Worm (Caenorhabditis elegans) whole organism, early embryonic: ENCODE results near the gene C48B4.3.

ENCODE experiments used
- B0310.2 ChIP-seq: sonication (generic microtip); optimal IDR thresholded peaks from 2 replicates; lab custom pipeline; 2016; ENCODE audit warnings: mild to moderate bottlenecking, missing genetic modification characterization, missing compliant biosample characterization
- F13C5.2 ChIP-seq: sonication (generic microtip); optimal IDR thresholded peaks from 2 replicates; lab custom pipeline; 2017; ENCODE audit warnings: mild to moderate bottlenecking, missing genetic modification characterization, inconsistent platforms, missing compliant biosample characterization
- aly-1 ChIP-seq: sonication (generic microtip); optimal IDR thresholded peaks from 2 replicates; lab custom pipeline; 2016; ENCODE audit warnings: missing genetic modification characterization, missing compliant biosample characterization
- ama-1 ChIP-seq: fragments of 150-350 bp; optimal IDR thresholded peaks from 2 replicates; lab custom pipeline; 2014
- ceh-13 ChIP-seq: fragments of 200-800 bp; sonication (Bioruptor generic); optimal IDR thresholded peaks from 2 replicates; lab custom pipeline; 2018; ENCODE audit warnings: mild to moderate bottlenecking, missing genetic modification characterization, missing compliant biosample characterization
- ceh-36 ChIP-seq: sonication (generic microtip); optimal IDR thresholded peaks from 2 replicates; lab custom pipeline; 2016; ENCODE audit warnings: missing genetic modification characterization, inconsistent platforms, missing compliant biosample characterization
- ets-7 ChIP-seq: sonication (generic microtip); optimal IDR thresholded peaks from 2 replicates; lab custom pipeline; 2016; ENCODE audit warnings: missing genotype, missing genetic modification characterization, missing compliant biosample characterization
- flt-1 ChIP-seq: fragments of 200-800 bp; sonication (Bioruptor generic); IDR thresholded peaks from 2 replicates; pipeline ENCODE4 v1.3.6; 2022; ENCODE audit warnings: missing genetic modification characterization, missing compliant biosample characterization
- hmbx-1 ChIP-seq: sonication (generic microtip); optimal IDR thresholded peaks from 2 replicates; lab custom pipeline; 2016; ENCODE audit warnings: mild to moderate bottlenecking, missing genetic modification characterization, missing compliant biosample characterization
- hmg-4 ChIP-seq: fragments of 200-800 bp; sonication (Bioruptor generic); optimal IDR thresholded peaks from 2 replicates; lab custom pipeline; 2018; ENCODE audit warnings: mild to moderate bottlenecking, missing genetic modification characterization, missing compliant biosample characterization
- hnd-1 ChIP-seq: sonication (generic microtip); optimal IDR thresholded peaks from 2 replicates; lab custom pipeline; 2016; ENCODE audit warnings: missing genetic modification characterization, missing compliant biosample characterization
- pes-1 ChIP-seq: fragments of 200-800 bp; sonication (Bioruptor generic); IDR thresholded peaks from 2 replicates; pipeline ENCODE4 v1.3.6; 2022; ENCODE audit warnings: missing genetic modification reagents, missing genetic modification characterization, missing compliant biosample characterization
- scrt-1 ChIP-seq: fragments of 200-800 bp; sonication (Bioruptor generic); IDR thresholded peaks from 2 replicates; pipeline ENCODE4 v1.3.6; 2022; ENCODE audit warnings: missing genetic modification characterization, missing compliant biosample characterization
- sea-1 ChIP-seq: fragments of 200-800 bp; sonication (Bioruptor generic); conservative IDR thresholded peaks from 2 replicates; pipeline ENCODE4 v1.3.6; 2022; ENCODE audit warnings: missing genetic modification characterization, missing compliant biosample characterization
- tbx-11 ChIP-seq: fragments of 200-800 bp; sonication (Bioruptor generic); IDR thresholded peaks from 2 replicates; pipeline ENCODE4 v1.3.6; 2022; ENCODE audit warnings: missing genetic modification characterization, missing compliant biosample characterization
- tbx-37 ChIP-seq: fragments of 200-800 bp; sonication (Bioruptor generic); conservative IDR thresholded peaks from 2 replicates; pipeline ENCODE4 v1.3.6; 2022; ENCODE audit warnings: missing genetic modification reagents, missing genetic modification characterization, missing compliant biosample characterization
- tra-4 ChIP-seq: sonication (generic microtip); optimal IDR thresholded peaks from 2 replicates; lab custom pipeline; 2017; ENCODE audit warnings: missing genetic modification characterization, missing compliant biosample characterization

C48B4.3 gene

DNA sequence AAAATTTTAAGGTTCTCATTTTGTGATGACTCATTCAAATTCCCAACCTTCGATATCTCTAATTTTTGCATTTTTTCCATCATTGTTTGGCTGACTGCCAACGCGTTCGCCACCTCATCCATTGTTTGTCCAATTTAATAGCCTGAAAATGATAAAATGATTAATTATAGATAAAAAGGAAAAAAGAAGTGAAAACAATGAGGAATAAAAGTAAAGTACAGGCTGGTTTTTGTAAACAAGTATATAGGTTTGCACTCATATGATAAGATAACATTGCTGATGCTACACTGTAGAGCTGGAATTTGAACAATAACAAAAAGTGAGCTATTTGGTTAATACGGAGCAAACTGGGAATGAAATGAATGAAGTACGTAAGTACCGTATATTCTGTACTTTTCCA is at the start of gene C48B4.3:
Gene C48B4.3, minus strand, starts transcription at position 149 of the 400 bp plus-strand sequence.
- no peak for TF ChIP-seq hmbx-1 (tag; lab: Kevin White, UChicago)
- no peak for TF ChIP-seq scrt-1 (GFP tag; lab: Robert Waterston, UW)
- no peak for TF ChIP-seq sea-1 (GFP tag; lab: Robert Waterston, UW)
- no peak for TF ChIP-seq pes-1
- TF ChIP-seq ama-1 (lab: Kevin White, UChicago), result no peak
- no peak for TF ChIP-seq tbx-37 (GFP tag; lab: Robert Waterston, UW)
- no peak for TF ChIP-seq ceh-36 (tag; lab: Kevin White, UChicago)
- TF ChIP-seq ets-7 (tag; lab: Kevin White, UChicago), result no peak
- no peak for TF ChIP-seq hnd-1 (tag; lab: Kevin White, UChicago)
- no peak for TF ChIP-seq tbx-11
- no peak for TF ChIP-seq flt-1 (GFP tag; lab: Robert Waterston, UW)
- no peak for TF ChIP-seq B0310.2
- no peak for TF ChIP-seq tra-4
- TF ChIP-seq hmg-4, result no peak
- no peak for TF ChIP-seq aly-1
- TF ChIP-seq ceh-13, result no peak
- TF ChIP-seq F13C5.2 (tag; lab: Kevin White, UChicago), result no peak

DNA sequence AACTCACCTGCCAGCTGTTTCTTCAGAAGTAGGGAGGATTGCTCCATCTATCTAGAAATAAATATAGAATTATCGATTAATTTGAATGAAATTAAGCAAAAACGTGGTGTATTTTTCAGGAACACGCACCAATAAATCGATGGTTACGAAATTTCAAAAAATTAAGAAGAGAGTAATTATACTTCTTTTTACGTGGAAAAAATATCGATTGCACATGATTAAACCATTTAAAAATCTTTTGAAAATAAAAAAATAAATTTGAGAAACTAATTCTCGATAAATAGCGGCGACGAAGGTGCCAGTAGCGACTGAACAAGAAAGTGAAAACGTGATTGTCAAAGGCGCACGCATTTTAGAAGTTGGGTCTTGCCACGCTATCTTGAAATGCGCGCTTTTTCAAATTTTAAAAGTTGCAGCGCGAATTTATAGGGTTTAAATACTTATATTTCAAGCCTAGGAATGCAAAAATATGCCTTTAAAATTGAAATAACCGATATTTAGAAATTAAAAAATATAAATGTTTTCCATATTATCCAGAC is 49.0 kb upstream of the C48B4.3 start, which contains the start of gene ubc-7:
Gene ubc-7, minus strand, starts transcription at position 51 of the 539 bp plus-strand sequence.
- TF ChIP-seq scrt-1 (GFP tag; lab: Robert Waterston, UW) (no peak), F13C5.2 (tag; lab: Kevin White, UChicago) (peak; percentile 56)

DNA sequence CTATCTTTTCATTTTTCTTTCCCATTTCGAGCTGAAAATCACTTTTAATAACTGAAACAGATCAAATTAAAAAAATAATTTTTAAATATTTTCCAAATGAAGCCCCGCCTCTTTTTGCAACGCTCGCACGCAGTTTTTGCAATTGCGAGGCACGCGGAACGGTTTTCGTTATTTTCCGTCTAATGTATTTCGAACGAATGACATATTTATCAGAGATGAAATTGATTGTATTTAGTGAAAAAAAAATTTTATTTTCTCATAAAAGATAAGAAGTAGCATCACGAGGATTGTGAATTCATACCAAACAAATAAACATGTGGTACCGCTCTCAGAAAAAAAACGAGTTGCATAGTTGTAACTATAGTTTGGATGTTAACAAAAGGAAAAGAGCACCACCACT is 47.7 kb upstream of the C48B4.3 start, which contains the start of gene rpac-19:
Gene rpac-19, minus strand, starts transcription at position 31 of the 400 bp plus-strand sequence.
- TF ChIP-seq ceh-36 (tag; lab: Kevin White, UChicago), result peak; percentile 53
- no peak for TF ChIP-seq aly-1
- TF ChIP-seq tbx-37 (GFP tag; lab: Robert Waterston, UW), result peak; percentile 50; the same call in 1 of the 2 replicates
- peak; percentile 49 for TF ChIP-seq ceh-13
- peak; percentile 73 for TF ChIP-seq pes-1
- peak; percentile 61; the same call in 1 of the 2 replicates for TF ChIP-seq flt-1 (GFP tag; lab: Robert Waterston, UW)
- no peak for TF ChIP-seq ets-7 (tag; lab: Kevin White, UChicago)
- TF ChIP-seq hmg-4, result peak; percentile 13
- TF ChIP-seq hnd-1 (tag; lab: Kevin White, UChicago), result peak; percentile 23
- TF ChIP-seq tra-4, result no peak
- peak; percentile 70 for TF ChIP-seq F13C5.2 (tag; lab: Kevin White, UChicago)
- 0 out of 2 replicates have a peak, but pooled peaks have one; percentile 57 for TF ChIP-seq sea-1 (GFP tag; lab: Robert Waterston, UW)
- peak; percentile 69; the same call in 1 of the 2 replicates for TF ChIP-seq scrt-1 (GFP tag; lab: Robert Waterston, UW)
- TF ChIP-seq B0310.2, result no peak
- TF ChIP-seq tbx-11, result no peak
- peak; percentile 44 for TF ChIP-seq hmbx-1 (tag; lab: Kevin White, UChicago)

DNA sequence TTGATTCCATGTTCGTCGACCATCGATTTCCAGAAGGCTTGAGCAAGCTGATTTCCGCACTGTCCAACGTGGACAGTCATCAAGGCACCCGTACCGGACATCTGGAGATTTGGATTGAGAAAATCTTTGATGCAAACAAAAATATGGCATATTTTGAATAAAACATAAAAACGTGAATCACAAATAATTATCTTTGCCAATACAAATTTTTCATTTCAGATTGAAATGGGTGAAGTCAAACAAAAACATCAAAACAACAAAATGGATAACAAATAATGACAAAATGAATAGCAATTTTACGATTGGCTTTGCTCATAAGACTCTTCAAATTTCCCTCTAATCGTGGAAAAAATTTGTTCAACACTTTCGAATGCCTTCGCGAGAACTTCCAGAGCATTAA is 46.9 kb upstream of the C48B4.3 start, which contains the start of gene tbg-1:
Gene tbg-1, minus strand, starts transcription at position 101 of the 400 bp plus-strand sequence.
- TF ChIP-seq ama-1 (lab: Kevin White, UChicago), result no peak
- TF ChIP-seq tbx-37 (GFP tag; lab: Robert Waterston, UW), result no peak
- no peak for TF ChIP-seq tra-4
- TF ChIP-seq tbx-11, result no peak
- TF ChIP-seq hnd-1 (tag; lab: Kevin White, UChicago), result no peak
- no peak for TF ChIP-seq hmg-4
- TF ChIP-seq ceh-13, result no peak

DNA sequence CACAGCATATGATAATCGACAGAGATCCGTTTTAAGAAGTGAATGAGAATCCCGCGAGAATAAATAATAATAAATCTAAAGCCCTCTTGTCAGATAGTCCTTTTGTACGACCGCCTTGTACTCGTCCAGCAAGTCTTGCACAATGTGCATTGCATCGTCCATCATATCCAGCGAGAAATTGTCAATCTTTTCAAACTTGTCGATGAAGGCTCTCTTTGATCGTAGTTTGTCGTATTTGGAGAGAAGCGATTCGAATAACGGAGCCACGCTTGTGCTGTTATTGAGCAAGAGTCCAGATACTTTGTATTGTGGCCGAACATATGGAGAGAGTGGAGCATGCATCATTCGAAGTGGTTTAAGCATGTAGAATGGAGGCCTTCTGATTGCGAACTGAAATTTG is 44.4 kb upstream of the C48B4.3 start:
- TF ChIP-seq tbx-11 (no peak), hmbx-1 (tag; lab: Kevin White, UChicago) (no peak), hnd-1 (tag; lab: Kevin White, UChicago) (no peak), B0310.2 (no peak), ceh-36 (tag; lab: Kevin White, UChicago) (no peak), ama-1 (lab: Kevin White, UChicago) (no peak), tbx-37 (GFP tag; lab: Robert Waterston, UW) (no peak), ceh-13 (no peak), pes-1 (no peak), aly-1 (no peak), tra-4 (no peak)

DNA sequence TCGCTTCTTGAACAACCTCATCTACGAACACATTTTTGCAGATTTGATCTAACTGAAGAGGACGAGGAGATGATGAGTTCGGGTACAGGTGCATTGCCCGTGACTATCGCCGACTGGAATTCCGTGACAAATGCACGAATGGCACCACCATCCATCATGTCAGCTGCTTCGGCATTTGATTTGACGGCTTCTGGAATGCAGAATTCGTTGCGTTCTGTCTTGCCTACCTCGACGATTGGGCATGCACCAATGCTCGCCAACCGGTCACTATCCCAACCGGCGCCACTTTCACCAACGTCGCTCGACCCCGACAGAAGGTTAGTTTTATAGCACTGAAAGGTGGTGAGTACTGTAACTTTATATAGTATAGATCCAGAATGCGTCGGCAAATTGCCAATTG is 41.3 kb upstream of the C48B4.3 start:
- TF ChIP-seq ceh-36 (tag; lab: Kevin White, UChicago) (no peak), sea-1 (GFP tag; lab: Robert Waterston, UW) (no peak), flt-1 (GFP tag; lab: Robert Waterston, UW) (no peak), aly-1 (no peak), ama-1 (lab: Kevin White, UChicago) (no peak)

DNA sequence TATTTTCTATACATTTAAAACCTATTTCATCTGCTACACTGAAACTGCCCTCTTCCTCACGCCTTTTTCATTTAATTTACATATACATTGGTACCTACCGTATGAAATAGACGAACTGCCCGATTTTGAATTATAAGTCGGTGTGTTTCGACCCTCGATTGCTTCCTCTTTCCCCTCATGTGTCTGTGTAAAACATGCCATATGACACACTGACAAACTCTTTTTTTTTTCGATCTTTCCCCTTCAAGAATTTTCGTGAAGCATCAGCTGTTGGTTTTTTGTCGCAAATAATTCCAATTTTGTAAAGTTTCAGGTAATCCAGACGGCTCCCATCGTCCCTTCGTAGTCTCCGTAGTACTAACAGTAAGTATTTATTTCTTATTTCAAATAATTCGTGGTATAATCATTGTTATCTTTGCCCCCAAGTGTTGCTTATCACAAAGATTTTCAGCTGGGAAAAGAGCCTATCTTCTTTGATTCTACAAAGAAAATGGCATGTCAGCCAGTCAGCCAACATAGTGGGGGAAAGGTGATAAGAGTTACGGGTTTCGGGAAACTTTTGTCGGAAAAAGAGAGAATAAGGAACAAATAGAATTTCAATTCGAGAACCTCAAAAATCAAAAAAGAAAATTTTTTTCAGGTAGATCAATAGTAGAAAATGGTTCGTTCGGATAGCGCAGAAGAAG is 39.8 kb upstream of the C48B4.3 start:
- no peak for TF ChIP-seq tbx-11
- TF ChIP-seq ets-7 (tag; lab: Kevin White, UChicago), result no peak
- no peak for TF ChIP-seq flt-1 (GFP tag; lab: Robert Waterston, UW)
- no peak for TF ChIP-seq F13C5.2 (tag; lab: Kevin White, UChicago)
- TF ChIP-seq ceh-36 (tag; lab: Kevin White, UChicago), result no peak
- TF ChIP-seq tbx-37 (GFP tag; lab: Robert Waterston, UW), result no peak
- no peak for TF ChIP-seq hmbx-1 (tag; lab: Kevin White, UChicago)
- no peak for TF ChIP-seq ama-1 (lab: Kevin White, UChicago)
- no peak for TF ChIP-seq ceh-13
- TF ChIP-seq tra-4, result no peak
- TF ChIP-seq scrt-1 (GFP tag; lab: Robert Waterston, UW), result no peak
- TF ChIP-seq hnd-1 (tag; lab: Kevin White, UChicago), result no peak
